Fruit fly (Drosophila melanogaster) Kc167 (cell line): Measurements from ENCODE around the gene rau.

Experiments
- Myc ChIP-seq: fragments of >200 bp; optimal IDR thresholded peaks from 2 replicates; lab custom pipeline; 2017; ENCODE audit warnings: missing external identifiers
- Sin3A ChIP-seq: fragments of >200 bp; optimal IDR thresholded peaks from 2 replicates; lab custom pipeline; 2018; ENCODE audit warnings: missing external identifiers
- h ChIP-seq: fragments of >200 bp; optimal IDR thresholded peaks from 3 replicates; lab custom pipeline; 2018; ENCODE audit warnings: missing external identifiers
- insv ChIP-seq: fragments of >200 bp; optimal IDR thresholded peaks from 3 replicates; lab custom pipeline; 2018; ENCODE audit warnings: missing external identifiers
- psq ChIP-seq: fragments of >200 bp; optimal IDR thresholded peaks from 2 replicates; lab custom pipeline; 2017; ENCODE audit warnings: missing external identifiers
- ttk ChIP-seq: sonication (Bioruptor generic); optimal IDR thresholded peaks from 2 replicates; lab custom pipeline; 2017; ENCODE audit warnings: missing external identifiers

rau gene

dm6 chr2L:5879363-5879934 lies at the start of gene rau:
Gene rau (minus strand): TSS chr2L:5879498.
- TF ChIP-seq psq (lab: Kevin White, UChicago) (no peak), h (lab: Kevin White, UChicago) (no peak), insv (lab: Kevin White, UChicago) (no peak), Sin3A (lab: Kevin White, UChicago) (no peak), ttk (lab: Kevin White, UChicago) (no peak), Myc (lab: Kevin White, UChicago) (no peak)

DNA sequence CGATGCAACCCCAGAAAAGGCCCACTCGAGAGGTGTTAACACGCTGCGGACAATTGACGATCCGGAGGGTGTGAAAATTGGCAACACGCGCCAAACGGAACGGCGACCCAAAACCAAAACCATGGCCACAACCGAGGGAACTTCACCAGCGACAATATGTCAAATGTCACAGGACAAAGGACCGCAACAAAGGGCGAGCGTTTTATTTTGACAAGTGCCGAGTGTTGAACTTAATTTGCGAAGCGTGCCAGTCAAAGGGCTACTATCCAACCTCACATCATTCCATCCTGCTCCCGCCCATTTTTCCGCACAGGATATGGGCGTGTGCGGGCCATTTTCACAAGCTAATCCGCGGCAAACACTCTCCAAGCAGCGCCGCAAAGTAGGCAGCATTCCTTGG lies 48.1 kb upstream of the rau start:
- TF ChIP-seq Sin3A (lab: Kevin White, UChicago) (no peak), h (lab: Kevin White, UChicago) (no peak), psq (lab: Kevin White, UChicago) (no peak), insv (lab: Kevin White, UChicago) (no peak), ttk (lab: Kevin White, UChicago) (no peak), Myc (lab: Kevin White, UChicago) (no peak)

dm6 chr2L:5925637-5926036 lies 46.3 kb upstream of the rau start, which contains the start of gene dsf:
Gene dsf (plus strand): TSS chr2L:5925937.
- TF ChIP-seq ttk (lab: Kevin White, UChicago), result no peak
- TF ChIP-seq Sin3A (lab: Kevin White, UChicago), result no peak
- no peak for TF ChIP-seq insv (lab: Kevin White, UChicago)

- no peak for TF ChIP-seq Sin3A (lab: Kevin White, UChicago)
Measured at dm6 chr2L:5925164-5925563, 45.9 kb upstream of the rau start.

DNA sequence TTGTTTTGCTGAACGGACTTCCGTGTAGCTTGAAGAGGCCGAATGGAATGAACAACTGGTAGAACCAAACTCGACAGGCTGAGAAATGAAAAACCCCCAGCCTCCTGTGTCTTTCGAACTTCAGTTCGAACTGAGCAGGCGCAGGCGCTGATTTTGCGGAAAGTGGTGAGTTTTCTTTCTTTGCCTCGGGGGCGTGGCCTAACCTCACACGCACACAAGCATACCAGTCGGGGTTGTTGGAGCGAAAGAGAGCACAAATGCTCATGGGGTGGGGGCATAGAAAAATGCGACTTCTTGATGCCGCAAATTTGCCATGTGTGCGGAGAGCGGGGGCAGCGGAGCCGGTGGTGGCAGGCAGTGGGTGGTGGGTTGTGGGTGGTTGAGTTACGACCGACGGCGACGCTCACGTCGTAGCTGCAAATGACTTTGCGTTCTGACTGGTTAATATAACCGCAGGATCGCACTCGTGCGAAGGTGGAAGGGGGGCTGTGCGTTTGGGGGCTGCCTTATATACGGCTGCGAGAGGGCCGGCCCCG lies 44.4 kb upstream of the rau start, which contains the start of gene CG9016:
TSS of gene CG9016 (minus strand) at position 51 of the 536 bp plus-strand sequence.
- TF ChIP-seq Sin3A (lab: Kevin White, UChicago) (no peak), ttk (lab: Kevin White, UChicago) (no peak), Myc (lab: Kevin White, UChicago) (no peak), psq (lab: Kevin White, UChicago) (no peak), insv (lab: Kevin White, UChicago) (no peak), h (lab: Kevin White, UChicago) (no peak)

DNA sequence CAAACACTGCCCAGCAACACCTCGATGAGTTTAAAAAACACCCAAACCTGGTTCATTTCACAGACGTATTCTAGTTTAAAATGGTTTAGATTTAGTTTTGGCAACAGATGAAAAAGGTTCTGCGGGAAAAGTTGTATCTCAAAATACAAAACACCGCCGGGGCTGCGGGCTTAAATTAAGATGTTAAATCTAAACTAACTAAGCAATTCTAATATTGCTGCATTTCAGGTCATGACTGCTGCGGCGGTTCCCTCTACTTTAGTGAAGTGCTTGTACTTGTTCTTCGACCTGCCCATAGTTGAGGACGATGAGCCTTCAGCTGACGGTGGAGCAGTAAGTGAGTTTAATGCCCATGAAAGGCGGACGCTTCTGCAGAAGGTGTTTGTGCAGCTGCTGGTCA lies 30.9 kb upstream of the rau start, which contains the start of gene CG14000:
TSS of gene CG14000 (minus strand) at position 101 of the 400 bp plus-strand sequence.
- no peak for TF ChIP-seq Myc (lab: Kevin White, UChicago)
- TF ChIP-seq ttk (lab: Kevin White, UChicago), result no peak
- no peak for TF ChIP-seq Sin3A (lab: Kevin White, UChicago)
- TF ChIP-seq psq (lab: Kevin White, UChicago), result no peak
- TF ChIP-seq insv (lab: Kevin White, UChicago), result no peak
- TF ChIP-seq h (lab: Kevin White, UChicago), result no peak

- TF ChIP-seq psq (lab: Kevin White, UChicago) (no peak), Myc (lab: Kevin White, UChicago) (no peak), insv (lab: Kevin White, UChicago) (no peak), h (lab: Kevin White, UChicago) (no peak), Sin3A (lab: Kevin White, UChicago) (no peak), ttk (lab: Kevin White, UChicago) (no peak)
Measured at dm6 chr2L:5906893-5907850, 27.9 kb upstream of the rau start, which contains the start of gene bchs. Gene bchs (plus strand): TSS chr2L:5907169.

DNA sequence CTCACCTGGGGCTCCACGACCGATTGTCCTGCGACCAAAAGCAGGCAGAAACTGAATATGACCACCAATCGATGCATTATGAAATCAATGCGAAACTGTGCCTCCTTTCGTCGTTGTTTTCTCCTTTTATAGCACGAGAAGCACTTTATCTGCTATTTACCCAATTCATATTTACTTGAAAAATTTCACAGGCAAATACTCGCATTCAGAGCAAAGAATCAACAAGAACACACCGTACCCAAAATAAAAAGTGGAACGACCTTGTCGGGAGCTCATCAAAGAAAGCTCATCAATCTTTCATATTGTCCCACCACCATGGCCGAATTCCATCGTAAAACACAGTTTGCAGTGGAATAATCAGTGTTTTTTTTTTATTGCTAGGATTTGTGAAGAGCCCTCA lies 25.3 kb upstream of the rau start, which contains the start of gene CG9021:
TSS of gene CG9021 (minus strand) at position 105 of the 400 bp plus-strand sequence.
- no peak for TF ChIP-seq ttk (lab: Kevin White, UChicago)
- no peak for TF ChIP-seq h (lab: Kevin White, UChicago)
- no peak for TF ChIP-seq Myc (lab: Kevin White, UChicago)
- TF ChIP-seq psq (lab: Kevin White, UChicago), result no peak
- no peak for TF ChIP-seq Sin3A (lab: Kevin White, UChicago)
- no peak for TF ChIP-seq insv (lab: Kevin White, UChicago)

- TF ChIP-seq Sin3A (lab: Kevin White, UChicago), result no peak
- TF ChIP-seq ttk (lab: Kevin White, UChicago), result no peak
- TF ChIP-seq psq (lab: Kevin White, UChicago), result no peak
- TF ChIP-seq h (lab: Kevin White, UChicago), result no peak
- no peak for TF ChIP-seq Myc (lab: Kevin White, UChicago)
- no peak for TF ChIP-seq insv (lab: Kevin White, UChicago)
Measured at dm6 chr2L:5902898-5903297, 23.6 kb upstream of the rau start.

DNA sequence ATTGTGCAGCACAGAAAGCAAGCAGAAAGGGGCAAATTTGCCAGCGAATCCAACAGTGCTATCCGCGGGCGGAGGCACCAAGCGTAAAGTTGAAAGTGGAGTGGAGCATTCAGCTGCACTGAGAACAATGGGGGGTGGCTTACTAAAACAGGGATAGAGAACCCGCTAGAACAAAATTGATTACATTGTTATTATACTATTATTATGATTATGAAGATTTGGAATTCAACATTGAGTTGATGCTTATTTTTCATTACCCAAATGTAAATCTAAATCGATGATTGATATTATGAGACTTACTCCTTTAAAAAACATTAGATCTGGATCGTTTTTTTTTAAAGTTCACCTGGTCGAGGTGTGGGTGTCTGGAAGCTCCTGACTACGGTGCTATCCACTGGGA lies 22.3 kb upstream of the rau start:
- TF ChIP-seq ttk (lab: Kevin White, UChicago) (no peak), Myc (lab: Kevin White, UChicago) (no peak), Sin3A (lab: Kevin White, UChicago) (no peak), h (lab: Kevin White, UChicago) (no peak), psq (lab: Kevin White, UChicago) (no peak), insv (lab: Kevin White, UChicago) (no peak)

DNA sequence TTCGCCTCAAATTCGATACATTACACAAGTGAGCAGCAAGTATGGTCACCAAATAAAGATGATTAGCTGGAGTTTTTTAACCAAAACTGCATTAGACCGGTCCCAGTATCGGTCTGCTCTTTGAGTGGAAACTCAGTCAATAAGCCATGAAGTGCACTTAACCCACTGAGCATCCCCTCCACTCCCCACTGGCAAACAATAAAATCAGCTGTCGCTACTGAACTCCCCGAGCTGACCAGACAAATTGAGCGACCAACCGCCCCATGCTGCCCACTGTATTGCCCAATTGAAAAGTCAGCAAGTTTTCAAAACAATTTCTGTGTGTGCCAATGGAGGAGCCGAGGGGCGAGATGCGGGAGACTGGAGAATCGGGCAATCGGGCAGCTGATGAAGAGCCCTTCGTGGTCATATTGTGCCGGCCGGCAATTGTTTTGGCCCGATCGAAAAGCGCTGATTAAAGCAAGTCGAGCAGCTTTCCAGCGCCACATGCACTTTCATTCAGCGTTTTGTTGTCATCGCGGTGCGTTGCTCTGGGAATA lies 19.9 kb upstream of the rau start:
- TF ChIP-seq Sin3A (lab: Kevin White, UChicago) (no peak), Myc (lab: Kevin White, UChicago) (no peak), h (lab: Kevin White, UChicago) (no peak), psq (lab: Kevin White, UChicago) (no peak), insv (lab: Kevin White, UChicago) (no peak), ttk (lab: Kevin White, UChicago) (no peak)
